Fruit fly (Drosophila melanogaster) whole organism, wandering third instar larva: Measurements from ENCODE around the gene puc.

Source experiments
- CG32264 ChIP-seq: fragments of 200-800 bp; sonication (Bioruptor generic); optimal IDR thresholded peaks from 2 replicates; lab custom pipeline; 2016; ENCODE audit warnings: missing biosample characterization, missing genetic modification characterization
- CG9705 ChIP-seq: fragments of 200-800 bp; sonication (Bioruptor generic); optimal IDR thresholded peaks from 2 replicates; lab custom pipeline; 2018; ENCODE audit warnings: missing biosample characterization, mild to moderate bottlenecking, missing genetic modification characterization
- CrebA ChIP-seq: fragments of 200-800 bp; sonication (Bioruptor generic); optimal IDR thresholded peaks from 2 replicates; lab custom pipeline; 2016; ENCODE audit warnings: missing biosample characterization, mild to moderate bottlenecking, missing genetic modification characterization, borderline replicate concordance
- Dfd ChIP-seq: fragments of >200 bp; optimal IDR thresholded peaks from 2 replicates; lab custom pipeline; 2017; ENCODE audit warnings: missing biosample characterization, missing genetic modification characterization
- GATAd ChIP-seq: sonication (Bioruptor generic); optimal IDR thresholded peaks from 2 replicates; lab custom pipeline; 2016; ENCODE audit warnings: missing biosample characterization, missing genetic modification characterization
- HLH106 ChIP-seq: fragments of 200-800 bp; optimal IDR thresholded peaks from 3 replicates; lab custom pipeline; 2019; ENCODE audit warnings: missing biosample characterization, mild to moderate bottlenecking, missing genetic modification characterization, moderate library complexity
- Hnf4 ChIP-seq: fragments of 200-800 bp; sonication (Bioruptor generic); optimal IDR thresholded peaks from 2 replicates; lab custom pipeline; 2016; ENCODE audit warnings: missing biosample characterization, mild to moderate bottlenecking, missing genetic modification characterization
- Hr78 ChIP-seq: fragments of >200 bp; optimal IDR thresholded peaks from 2 replicates; lab custom pipeline; 2017; ENCODE audit warnings: missing biosample characterization, missing genetic modification characterization
- Hr83 ChIP-seq: fragments of 200-300 bp; sonication (Bioruptor generic); optimal IDR thresholded peaks from 2 replicates; lab custom pipeline; 2016; ENCODE audit warnings: missing biosample characterization, mild to moderate bottlenecking, missing genetic modification characterization, moderate library complexity; ENCODE audit not compliant: poor library complexity, severe bottlenecking
- Jra ChIP-seq: sonication (Bioruptor generic); optimal IDR thresholded peaks from 2 replicates; lab custom pipeline; 2016; ENCODE audit warnings: missing biosample characterization, missing genetic modification characterization
- Mio ChIP-seq: sonication (Bioruptor generic); optimal IDR thresholded peaks from 2 replicates; lab custom pipeline; 2016; ENCODE audit warnings: missing biosample characterization, missing genetic modification characterization
- Myc ChIP-seq: fragments of >200 bp; optimal IDR thresholded peaks from 2 replicates; lab custom pipeline; 2017
- N ChIP-seq: fragments of >200 bp; optimal IDR thresholded peaks from 2 replicates; lab custom pipeline; 2018; ENCODE audit warnings: missing biosample characterization, missing external identifiers, missing genetic modification characterization
- OdsH ChIP-seq: fragments of 200-800 bp; sonication (Bioruptor generic); optimal IDR thresholded peaks from 2 replicates; lab custom pipeline; 2016; ENCODE audit warnings: missing biosample characterization, mild to moderate bottlenecking, missing genetic modification characterization
- Rel ChIP-seq, 2 experiments: fragments of 200-800 bp; sonication (Bioruptor generic) in 1 of 2; optimal IDR thresholded peaks; 2 replicates in 1 of 2; 3 replicates in 1 of 2; lab custom pipeline; 2016 to 2019; ENCODE audit warnings: mild to moderate bottlenecking in 2 of 2, missing biosample characterization in 2 of 2, missing genetic modification characterization in 2 of 2, moderate library complexity in 1 of 2
- Sp1 ChIP-seq: fragments of 200-800 bp; sonication (Bioruptor generic); optimal IDR thresholded peaks from 3 replicates; lab custom pipeline; 2019; ENCODE audit warnings: missing biosample characterization, mild to moderate bottlenecking, missing genetic modification characterization, moderate library complexity
- Vsx2 ChIP-seq: fragments of 200-300, 225-300 bp; sonication (Bioruptor generic); optimal IDR thresholded peaks from 2 replicates; lab custom pipeline; 2018; ENCODE audit warnings: missing biosample characterization, missing genetic modification characterization; ENCODE audit not compliant: partially characterized antibody
- br ChIP-seq: fragments of 200-800 bp; sonication (Bioruptor generic); optimal IDR thresholded peaks from 2 replicates; lab custom pipeline; 2016; ENCODE audit warnings: missing biosample characterization, missing genetic modification characterization
- dl ChIP-seq, 2 experiments: fragments of 175-275, 200-275 bp in 1 of 2; fragments of 200-275 bp in 1 of 2; sonication (Bioruptor generic); optimal IDR thresholded peaks; lab custom pipeline; 2018; ENCODE audit warnings: mild to moderate bottlenecking in 2 of 2, missing biosample characterization in 2 of 2, missing genetic modification characterization in 2 of 2, moderate library complexity in 2 of 2; ENCODE audit not compliant: partially characterized antibody in 2 of 2, insufficient read depth in 1 of 2
- dmrt93B ChIP-seq: fragments of 200-800 bp; sonication (Bioruptor generic); optimal IDR thresholded peaks from 2 replicates; lab custom pipeline; 2018; ENCODE audit warnings: missing biosample characterization, mild to moderate bottlenecking, missing genetic modification characterization
- dsf ChIP-seq: sonication (Bioruptor generic); optimal IDR thresholded peaks from 2 replicates; lab custom pipeline; 2016; ENCODE audit warnings: missing biosample characterization, missing genetic modification characterization, borderline replicate concordance
- ey ChIP-seq: fragments of 200-800 bp; sonication (Bioruptor generic); optimal IDR thresholded peaks from 2 replicates; lab custom pipeline; 2016; ENCODE audit warnings: missing biosample characterization, missing genetic modification characterization
- foxo ChIP-seq, 2 experiments: fragments of 200-800 bp; sonication (Bioruptor generic); optimal IDR thresholded peaks; 2 replicates in 1 of 2; 3 replicates in 1 of 2; lab custom pipeline; 2016 to 2017; ENCODE audit warnings: missing biosample characterization in 2 of 2, missing genetic modification characterization in 2 of 2
- fru ChIP-seq: fragments of 200-800 bp; sonication (Bioruptor generic); optimal IDR thresholded peaks from 3 replicates; lab custom pipeline; 2016; ENCODE audit warnings: missing biosample characterization, mild to moderate bottlenecking, missing genetic modification characterization
- h ChIP-seq: fragments of 200-800 bp; sonication (Bioruptor generic); optimal IDR thresholded peaks from 3 replicates; lab custom pipeline; 2016; ENCODE audit warnings: missing biosample characterization, mild to moderate bottlenecking, missing genetic modification characterization
- pan ChIP-seq: fragments of >200 bp; optimal IDR thresholded peaks from 2 replicates; lab custom pipeline; 2017
- psq ChIP-seq: fragments of 200-800 bp; sonication (Bioruptor generic); optimal IDR thresholded peaks from 3 replicates; lab custom pipeline; 2017; ENCODE audit warnings: missing biosample characterization, mild to moderate bottlenecking, missing genetic modification characterization, moderate library complexity
- rgr ChIP-seq: fragments of 200-800 bp; sonication (Bioruptor generic); optimal IDR thresholded peaks from 3 replicates; lab custom pipeline; 2016; ENCODE audit warnings: missing biosample characterization, mild to moderate bottlenecking, missing genetic modification characterization
- sage ChIP-seq: fragments of 200-800 bp; sonication (Bioruptor generic); optimal IDR thresholded peaks from 2 replicates; lab custom pipeline; 2016; ENCODE audit warnings: missing biosample characterization, mild to moderate bottlenecking, missing genetic modification characterization
- sv ChIP-seq: fragments of 200-800 bp; sonication (Bioruptor generic); optimal IDR thresholded peaks from 3 replicates; lab custom pipeline; 2016; ENCODE audit warnings: missing biosample characterization, missing genetic modification characterization
- tai ChIP-seq: sonication (Bioruptor generic); optimal IDR thresholded peaks from 2 replicates; lab custom pipeline; 2016; ENCODE audit warnings: missing biosample characterization, missing genetic modification characterization
- usp ChIP-seq: fragments of >200 bp; optimal IDR thresholded peaks from 2 replicates; lab custom pipeline; 2017; ENCODE audit warnings: missing biosample characterization, missing genetic modification characterization
- woc ChIP-seq: sonication (Bioruptor generic); optimal IDR thresholded peaks from 2 replicates; lab custom pipeline; 2016; ENCODE audit warnings: missing biosample characterization, mild to moderate bottlenecking, missing genetic modification characterization

puc gene

DNA sequence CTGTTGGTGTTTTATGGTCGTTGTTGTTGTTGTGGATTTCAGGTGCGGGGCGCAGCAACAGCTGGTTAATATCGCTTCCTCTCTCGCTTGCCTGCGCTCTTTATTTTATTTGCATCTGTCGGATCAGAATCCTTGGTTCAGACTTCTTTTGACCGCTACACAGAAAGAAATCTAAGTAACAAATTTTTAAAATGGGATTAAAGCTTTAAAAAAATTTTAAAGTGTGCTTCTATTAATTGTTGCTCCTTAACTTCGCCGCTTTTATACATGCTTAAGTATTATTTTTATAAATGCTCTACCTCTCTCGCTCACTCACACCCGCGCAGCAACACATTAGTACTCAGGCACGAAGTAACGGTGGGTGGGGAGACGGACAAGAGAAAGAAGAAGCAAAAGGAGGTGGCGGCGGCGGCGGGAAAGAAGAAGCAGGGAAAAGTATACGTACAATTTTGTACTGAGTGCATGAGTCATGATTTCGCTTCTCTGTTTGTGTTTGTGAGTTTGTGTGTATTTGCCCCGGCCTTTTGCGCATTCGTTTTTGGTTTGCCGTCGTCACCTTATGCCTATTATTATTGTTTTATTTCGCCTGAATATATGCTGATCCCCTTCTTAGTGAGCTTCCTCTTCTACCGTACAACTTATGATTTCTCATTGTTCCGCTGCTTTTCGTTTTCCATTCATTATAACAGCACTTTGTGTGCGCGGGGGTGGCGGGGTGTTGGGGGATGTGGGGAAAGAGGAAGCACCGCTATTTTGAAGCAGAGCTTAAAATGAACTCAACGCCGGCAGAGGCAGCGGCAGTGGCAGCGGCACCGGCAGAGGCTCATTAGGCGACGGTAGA, 8.9 kb downstream of the puc start (continued):
- TF ChIP-seq Rel (GFP tag; optimal IDR thresholded peaks at IDR 0.05; lab: Kevin White, UChicago) (peak; percentile 81), Rel (tag; optimal IDR thresholded peaks at IDR 0.05; lab: Kevin White, UChicago) (peak; percentile 80), GATAd (GFP tag; lab: Kevin White, UChicago) (peak; percentile 66), Myc (lab: Kevin White, UChicago) (no peak), Hnf4 (GFP tag; lab: Kevin White, UChicago) (peak; percentile 92), Hr83 (peak; percentile 87), dsf (GFP tag; lab: Kevin White, UChicago) (peak; percentile 36), Dfd (no peak), sv (GFP tag; lab: Kevin White, UChicago) (peak; percentile 25), Vsx2 (GFP tag; lab: Kevin White, UChicago) (no peak), tai (GFP tag; lab: Kevin White, UChicago) (peak; percentile 82), Sp1 (GFP tag; lab: Kevin White, UChicago) (peak; percentile 86), CrebA (no peak), CG32264 (GFP tag; lab: Kevin White, UChicago) (peak; percentile 82)

DNA sequence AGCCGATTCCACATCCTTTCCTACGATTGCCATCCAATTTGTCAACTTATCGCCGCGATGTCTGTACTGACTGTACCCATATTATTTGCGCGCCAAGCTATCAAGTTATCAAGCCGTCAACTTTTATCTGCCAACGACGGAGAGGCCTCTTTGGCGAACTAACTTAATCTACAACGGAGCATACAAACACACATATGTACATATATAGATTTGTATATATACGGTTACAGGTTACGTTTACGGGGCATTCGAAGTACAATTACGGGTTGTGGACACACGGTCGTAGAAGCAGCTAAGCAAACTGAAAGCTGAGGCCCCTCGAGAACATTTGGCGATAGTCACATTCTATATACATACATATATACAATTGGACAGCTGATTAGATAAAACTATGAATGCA, 10.1 kb downstream of the puc start:
- peak; percentile 18 for TF ChIP-seq br (GFP tag; lab: Kevin White, UChicago)
- peak; percentile 16 for TF ChIP-seq OdsH
- TF ChIP-seq N (GFP tag; lab: Kevin White, UChicago): no peak

DNA sequence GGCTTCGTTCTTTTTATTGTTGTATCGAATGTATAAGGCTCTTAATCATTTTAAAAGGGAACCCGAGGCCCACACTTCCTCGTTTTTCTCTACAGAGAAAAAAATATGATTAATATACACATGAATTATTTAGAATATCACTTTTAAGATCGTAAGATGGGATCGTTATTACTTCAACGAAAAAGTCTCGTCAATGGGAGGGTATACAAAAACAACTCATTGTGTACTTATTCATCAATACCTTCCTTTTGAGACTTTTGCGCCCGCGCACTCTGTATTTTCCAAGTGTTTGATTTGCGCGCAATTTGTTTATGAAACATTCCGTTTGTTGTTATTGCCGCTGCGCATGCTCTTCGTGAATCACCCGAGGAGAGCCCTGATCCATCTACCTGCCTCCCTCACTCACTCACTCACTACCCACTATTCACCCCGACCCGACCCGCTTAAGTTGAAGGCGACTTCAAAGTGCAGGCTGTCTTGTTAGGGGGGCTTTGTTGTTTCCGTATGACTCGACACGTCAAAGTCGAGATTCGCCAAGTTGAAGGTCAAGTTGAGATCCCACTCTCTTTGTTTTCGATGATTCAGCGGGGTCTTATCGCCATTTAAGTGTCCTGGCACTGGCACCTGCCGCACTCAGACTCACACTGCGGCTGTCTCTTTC, 10.9 kb downstream of the puc start:
- peak; percentile 51 for TF ChIP-seq rgr (GFP tag; lab: Kevin White, UChicago)
- no peak for TF ChIP-seq Mio
- TF ChIP-seq Jra: peak; percentile 52
- TF ChIP-seq fru: peak; percentile 56
- no peak for TF ChIP-seq Vsx2 (GFP tag; lab: Kevin White, UChicago)
- TF ChIP-seq tai (GFP tag; lab: Kevin White, UChicago): no peak
- TF ChIP-seq CG9705 (GFP tag; lab: Kevin White, UChicago): no peak
- TF ChIP-seq foxo (GFP tag; optimal IDR thresholded peaks at IDR 0.05; lab: Kevin White, UChicago): peak in 1 of 2 experiments; percentile 64
- peak; percentile 49 for TF ChIP-seq ey (GFP tag; lab: Kevin White, UChicago)
- TF ChIP-seq Rel (GFP tag; optimal IDR thresholded peaks at IDR 0.05; lab: Kevin White, UChicago): no peak
- TF ChIP-seq Rel (tag; optimal IDR thresholded peaks at IDR 0.05; lab: Kevin White, UChicago): no peak
- peak; percentile 65 for TF ChIP-seq OdsH
- peak; percentile 21 for TF ChIP-seq psq
- peak; percentile 53 for TF ChIP-seq h (GFP tag; lab: Kevin White, UChicago)
- peak; percentile 52 for TF ChIP-seq sage (GFP tag; lab: Kevin White, UChicago)
- TF ChIP-seq HLH106: peak; percentile 47
- TF ChIP-seq sv (GFP tag; lab: Kevin White, UChicago): no peak
- no peak for TF ChIP-seq usp (GFP tag; lab: Kevin White, UChicago)
- TF ChIP-seq br (GFP tag; lab: Kevin White, UChicago): peak; percentile 57
- TF ChIP-seq pan: no peak
- peak; percentile 24 for TF ChIP-seq Sp1 (GFP tag; lab: Kevin White, UChicago)
- TF ChIP-seq Dfd: no peak
- peak; percentile 30 for TF ChIP-seq dmrt93B
- peak; percentile 20 for TF ChIP-seq woc (GFP tag; lab: Kevin White, UChicago)
- no peak for TF ChIP-seq dl (GFP tag; optimal IDR thresholded peaks at IDR 0.05; lab: Kevin White, UChicago; ENCODE audit: insufficient read depth in 1 of 2, partially characterized antibody in 2 of 2)
- no peak for TF ChIP-seq Hr78 (GFP tag; lab: Kevin White, UChicago)
